Fruit fly (Drosophila melanogaster) whole organism, wandering third instar larva: Measurements from ENCODE around the gene bor.

Source experiments
- Abd-B ChIP-seq: fragments of >200 bp; optimal IDR thresholded peaks from 2 replicates; lab custom pipeline; 2017; ENCODE audit warnings: missing biosample characterization, missing genetic modification characterization
- Hnf4 ChIP-seq: fragments of 200-800 bp; sonication (Bioruptor generic); optimal IDR thresholded peaks from 2 replicates; lab custom pipeline; 2016; ENCODE audit warnings: missing biosample characterization, mild to moderate bottlenecking, missing genetic modification characterization
- Myc ChIP-seq: fragments of >200 bp; optimal IDR thresholded peaks from 2 replicates; lab custom pipeline; 2017
- OdsH ChIP-seq: fragments of 200-800 bp; sonication (Bioruptor generic); optimal IDR thresholded peaks from 2 replicates; lab custom pipeline; 2016; ENCODE audit warnings: missing biosample characterization, mild to moderate bottlenecking, missing genetic modification characterization
- br ChIP-seq: fragments of 200-800 bp; sonication (Bioruptor generic); optimal IDR thresholded peaks from 2 replicates; lab custom pipeline; 2016; ENCODE audit warnings: missing biosample characterization, missing genetic modification characterization
- h ChIP-seq: fragments of 200-800 bp; sonication (Bioruptor generic); optimal IDR thresholded peaks from 3 replicates; lab custom pipeline; 2016; ENCODE audit warnings: missing biosample characterization, mild to moderate bottlenecking, missing genetic modification characterization
- pan ChIP-seq: fragments of >200 bp; optimal IDR thresholded peaks from 2 replicates; lab custom pipeline; 2017
- psq ChIP-seq: fragments of 200-800 bp; sonication (Bioruptor generic); optimal IDR thresholded peaks from 3 replicates; lab custom pipeline; 2017; ENCODE audit warnings: missing biosample characterization, mild to moderate bottlenecking, missing genetic modification characterization, moderate library complexity
- usp ChIP-seq: fragments of >200 bp; optimal IDR thresholded peaks from 2 replicates; lab custom pipeline; 2017; ENCODE audit warnings: missing biosample characterization, missing genetic modification characterization

- TF ChIP-seq h (GFP tag; lab: Kevin White, UChicago) (peak; percentile 22), Myc (lab: Kevin White, UChicago) (no peak), psq (GFP tag; lab: Kevin White, UChicago) (no peak), pan (lab: Kevin White, UChicago) (no peak), br (GFP tag; lab: Kevin White, UChicago) (peak; percentile 40), Hnf4 (GFP tag; lab: Kevin White, UChicago) (peak; percentile 28), usp (GFP tag; lab: Kevin White, UChicago) (no peak), OdsH (GFP tag; lab: Kevin White, UChicago) (peak; percentile 52), Abd-B (GFP tag; lab: Kevin White, UChicago) (no peak)
These were observed 9.0 kb downstream of the bor start for dm6 chr3R:16254616-16255601.
